Fruit fly (Drosophila melanogaster) whole organism, embryonic: ENCODE results near the gene Agpat4.
A peak's percentile ranks its signal among the peaks of the same experiment; 100 is the strongest.

Source experiments
- Atf-2 ChIP-seq: fragments of 200-800 bp; sonication (Bioruptor generic); optimal IDR thresholded peaks from 2 replicates; lab custom pipeline; 2016; ENCODE audit warnings: missing biosample characterization, missing genetic modification characterization
- Bgb ChIP-seq: fragments of 200-800 bp; sonication (Bioruptor generic); IDR thresholded peaks from 2 replicates; pipeline ENCODE4 v1.3.6; 2022; ENCODE audit warnings: missing biosample characterization, missing genetic modification characterization; ENCODE audit not compliant: partially characterized antibody
- Blimp-1 ChIP-seq: fragments of 200-800 bp; sonication (Bioruptor generic); optimal IDR thresholded peaks from 3 replicates; lab custom pipeline; 2018; ENCODE audit warnings: missing biosample characterization, missing genetic modification characterization, mild to moderate bottlenecking, moderate library complexity, missing genetic modification reagents
- CG10565 ChIP-seq: fragments of 200-800 bp; sonication (Bioruptor generic); optimal IDR thresholded peaks from 3 replicates; lab custom pipeline; 2016; ENCODE audit warnings: missing biosample characterization, mild to moderate bottlenecking, missing genetic modification characterization
- CG10979 ChIP-seq: fragments of 200-800 bp; sonication (Bioruptor generic); optimal IDR thresholded peaks from 2 replicates; lab custom pipeline; 2018; ENCODE audit warnings: missing biosample characterization, mild to moderate bottlenecking, missing genetic modification characterization, moderate library complexity
- CG12659 ChIP-seq: fragments of 200-800 bp; sonication (Bioruptor generic); optimal IDR thresholded peaks from 3 replicates; lab custom pipeline; 2017; ENCODE audit warnings: mild to moderate bottlenecking, missing biosample characterization, missing genetic modification reagents, missing genetic modification characterization
- CG13287 ChIP-seq: fragments of 200-800 bp; sonication (Bioruptor generic); IDR thresholded peaks from 2 replicates; pipeline ENCODE4 v1.3.6; 2022; ENCODE audit warnings: missing biosample characterization, missing genetic modification characterization; ENCODE audit not compliant: partially characterized antibody
- CG13624 ChIP-seq: fragments of 200-800 bp; sonication (Bioruptor generic); optimal IDR thresholded peaks from 2 replicates; lab custom pipeline; 2016; ENCODE audit warnings: missing biosample characterization, missing genetic modification characterization
- CG14710 ChIP-seq: fragments of 200-800 bp; sonication (Bioruptor generic); optimal IDR thresholded peaks from 3 replicates; lab custom pipeline; 2019; ENCODE audit warnings: missing biosample characterization, mild to moderate bottlenecking, missing genetic modification characterization, moderate library complexity
- CG1603 ChIP-seq: fragments of 200-800 bp; sonication (Bioruptor generic); optimal IDR thresholded peaks from 2 replicates; lab custom pipeline; 2019; ENCODE audit warnings: missing biosample characterization, mild to moderate bottlenecking, missing genetic modification characterization, moderate library complexity
- CG2678 ChIP-seq: fragments of 200-800 bp; sonication (Bioruptor generic); optimal IDR thresholded peaks from 3 replicates; lab custom pipeline; 2019; ENCODE audit warnings: missing biosample characterization, mild to moderate bottlenecking, missing genetic modification characterization, moderate library complexity
- CG31365 ChIP-seq: fragments of 200-800 bp; sonication (Bioruptor generic); optimal IDR thresholded peaks from 2 replicates; lab custom pipeline; 2018; ENCODE audit warnings: missing biosample characterization, mild to moderate bottlenecking, missing genetic modification characterization
- CG3163 ChIP-seq: fragments of 200-800 bp; sonication (Bioruptor generic); optimal IDR thresholded peaks from 3 replicates; lab custom pipeline; 2016; ENCODE audit warnings: missing biosample characterization, missing genetic modification characterization
- CG3995 ChIP-seq: fragments of 200-800 bp; sonication (Bioruptor generic); optimal IDR thresholded peaks from 3 replicates; lab custom pipeline; 2016; ENCODE audit warnings: missing biosample characterization, missing genetic modification characterization
- CG43689 ChIP-seq: fragments of 200-800 bp; sonication (Bioruptor generic); IDR thresholded peaks from 2 replicates; pipeline ENCODE4 v1.3.6; 2022; ENCODE audit warnings: missing biosample characterization, missing genetic modification characterization
- CG4617 ChIP-seq: fragments of 200-800 bp; sonication (Bioruptor generic); optimal IDR thresholded peaks from 3 replicates; lab custom pipeline; 2016; ENCODE audit warnings: missing biosample characterization, missing genetic modification characterization, borderline replicate concordance
- CG4854 ChIP-seq: fragments of 200-800 bp; sonication (Bioruptor generic); optimal IDR thresholded peaks from 2 replicates; lab custom pipeline; 2016; ENCODE audit warnings: missing biosample characterization, missing genetic modification characterization, inconsistent platforms
- CG5953 ChIP-seq: fragments of 200-800 bp; sonication (Bioruptor generic); IDR thresholded peaks from 2 replicates; pipeline ENCODE4 v1.3.6; 2022; ENCODE audit warnings: missing biosample characterization, missing genetic modification characterization
- CG6175 ChIP-seq: fragments of 200-800 bp; sonication (Bioruptor generic); IDR thresholded peaks from 3 replicates; pipeline ENCODE4 v1.3.6; 2022; ENCODE audit warnings: missing biosample characterization, missing genetic modification characterization
- CG6272 ChIP-seq: fragments of 200-800 bp; sonication (Bioruptor generic); IDR thresholded peaks from 2 replicates; pipeline ENCODE4 v1.3.6; 2022; ENCODE audit warnings: missing biosample characterization, missing genetic modification characterization
- CG6765 ChIP-seq: fragments of 200-800 bp; sonication (Bioruptor generic); optimal IDR thresholded peaks from 3 replicates; lab custom pipeline; 2017; ENCODE audit warnings: missing biosample characterization, mild to moderate bottlenecking, missing genetic modification characterization
- CG7786 ChIP-seq: fragments of 200-800 bp; sonication (Bioruptor generic); optimal IDR thresholded peaks from 2 replicates; lab custom pipeline; 2016; ENCODE audit warnings: missing biosample characterization, missing genetic modification characterization
- CG7839 ChIP-seq: fragments of 200-800 bp; sonication (Bioruptor generic); optimal IDR thresholded peaks from 3 replicates; lab custom pipeline; 2018; ENCODE audit warnings: missing biosample characterization, mild to moderate bottlenecking, missing genetic modification characterization, moderate library complexity
- CG7928 ChIP-seq: fragments of 200-800 bp; sonication (Bioruptor generic); optimal IDR thresholded peaks from 2 replicates; lab custom pipeline; 2017; ENCODE audit warnings: missing biosample characterization, mild to moderate bottlenecking, missing genetic modification characterization
- CG9727 ChIP-seq: fragments of 200-800 bp; sonication (Bioruptor generic); optimal IDR thresholded peaks from 3 replicates; lab custom pipeline; 2017; ENCODE audit warnings: missing biosample characterization, mild to moderate bottlenecking, missing genetic modification characterization
- Gsc ChIP-seq: fragments of 200-800 bp; sonication (Bioruptor generic); IDR thresholded peaks from 2 replicates; pipeline ENCODE4 v1.3.6; 2022; ENCODE audit warnings: missing biosample characterization, missing genetic modification characterization
- H15 ChIP-seq: fragments of 200-800 bp; sonication (Bioruptor generic); IDR thresholded peaks from 3 replicates; pipeline ENCODE4 v1.3.6; 2022; ENCODE audit warnings: missing biosample characterization, missing genetic modification characterization
- HLH4C ChIP-seq: fragments of 200-800 bp; sonication (Bioruptor generic); IDR thresholded peaks from 3 replicates; pipeline ENCODE4 v1.3.6; 2022; ENCODE audit warnings: missing biosample characterization, missing genetic modification characterization; ENCODE audit not compliant: partially characterized antibody
- Hr3 ChIP-seq: fragments of 200-800 bp; sonication (Bioruptor generic); optimal IDR thresholded peaks from 3 replicates; lab custom pipeline; 2016; ENCODE audit warnings: missing biosample characterization, missing genetic modification characterization
- Hsf ChIP-seq: fragments of 200-800 bp; sonication (Bioruptor generic); optimal IDR thresholded peaks from 3 replicates; lab custom pipeline; 2016; ENCODE audit warnings: missing biosample characterization, missing genetic modification characterization
- Mad ChIP-seq: fragments of 200-800 bp; sonication (Bioruptor generic); optimal IDR thresholded peaks from 2 replicates; lab custom pipeline; 2016; ENCODE audit warnings: missing biosample characterization, missing genetic modification characterization
- NFAT ChIP-seq: fragments of 200-800 bp; sonication (Bioruptor generic); IDR thresholded peaks from 2 replicates; pipeline ENCODE4 v1.3.6; 2022; ENCODE audit warnings: missing biosample characterization, missing genetic modification characterization
- Sox100B ChIP-seq: fragments of 200-800 bp; sonication (Bioruptor generic); optimal IDR thresholded peaks from 3 replicates; lab custom pipeline; 2018; ENCODE audit warnings: missing biosample characterization, mild to moderate bottlenecking, missing genetic modification characterization
- Spps ChIP-seq: fragments of 200-800 bp; sonication (Bioruptor generic); optimal IDR thresholded peaks from 2 replicates; lab custom pipeline; 2018; ENCODE audit warnings: missing biosample characterization, mild to moderate bottlenecking, missing genetic modification characterization
- ap ChIP-seq: fragments of 200-800 bp; sonication (Bioruptor generic); IDR thresholded peaks from 2 replicates; pipeline ENCODE4 v1.3.6; 2022; ENCODE audit warnings: missing biosample characterization, missing genetic modification characterization
- cg ChIP-seq: fragments of 200-800 bp; sonication (Bioruptor generic); optimal IDR thresholded peaks from 3 replicates; lab custom pipeline; 2019; ENCODE audit warnings: missing biosample characterization, mild to moderate bottlenecking, missing genetic modification characterization, moderate library complexity
- dimm ChIP-seq: fragments of 200-800 bp; sonication (Bioruptor generic); IDR thresholded peaks from 2 replicates; pipeline ENCODE4 v1.3.6; 2022; ENCODE audit warnings: missing biosample characterization, missing genetic modification characterization
- gsb ChIP-seq: fragments of 200-800 bp; sonication (Bioruptor generic); IDR thresholded peaks from 2 replicates; pipeline ENCODE4 v1.3.6; 2022; ENCODE audit warnings: missing biosample characterization, missing genetic modification characterization
- jumu ChIP-seq: fragments of 200-800 bp; sonication (Bioruptor generic); optimal IDR thresholded peaks from 3 replicates; lab custom pipeline; 2016; ENCODE audit warnings: missing biosample characterization, missing genetic modification characterization
- kni ChIP-seq: fragments of 200-800 bp; sonication (Bioruptor generic); optimal IDR thresholded peaks from 3 replicates; lab custom pipeline; 2017; ENCODE audit warnings: mild to moderate bottlenecking, missing biosample characterization, missing genetic modification reagents, missing genetic modification characterization
- pum ChIP-seq: fragments of 200-800 bp; sonication (Bioruptor generic); optimal IDR thresholded peaks from 2 replicates; lab custom pipeline; 2016; ENCODE audit warnings: missing biosample characterization, missing genetic modification characterization
- schlank ChIP-seq: fragments of 200-800 bp; sonication (Bioruptor generic); optimal IDR thresholded peaks from 2 replicates; lab custom pipeline; 2018; ENCODE audit warnings: missing biosample characterization, mild to moderate bottlenecking, missing genetic modification characterization
- sd ChIP-seq: fragments of 200-800 bp; sonication (Bioruptor generic); optimal IDR thresholded peaks from 3 replicates; lab custom pipeline; 2018; ENCODE audit warnings: missing biosample characterization, mild to moderate bottlenecking, missing genetic modification characterization, moderate library complexity
- sim ChIP-seq: fragments of 200-800 bp; sonication (Bioruptor generic); IDR thresholded peaks from 2 replicates; pipeline ENCODE4 v1.3.6; 2022; ENCODE audit warnings: missing biosample characterization, missing genetic modification characterization
- sima ChIP-seq: fragments of 200-800 bp; sonication (Bioruptor generic); optimal IDR thresholded peaks from 2 replicates; lab custom pipeline; 2016; ENCODE audit warnings: missing biosample characterization, missing genetic modification characterization
- slou ChIP-seq: fragments of 200-800 bp; sonication (Bioruptor generic); optimal IDR thresholded peaks from 3 replicates; lab custom pipeline; 2016; ENCODE audit warnings: missing biosample characterization, missing genetic modification characterization
- sob ChIP-seq: fragments of 200-800 bp; sonication (Bioruptor generic); IDR thresholded peaks from 2 replicates; pipeline ENCODE4 v1.3.6; 2022; ENCODE audit warnings: missing biosample characterization, missing genetic modification characterization
- tap ChIP-seq: fragments of 200-800 bp; optimal IDR thresholded peaks from 3 replicates; lab custom pipeline; 2019; ENCODE audit warnings: missing biosample characterization, mild to moderate bottlenecking, missing genetic modification characterization, moderate library complexity
- trem ChIP-seq: fragments of 200-800 bp; optimal IDR thresholded peaks from 3 replicates; lab custom pipeline; 2019; ENCODE audit warnings: missing biosample characterization, mild to moderate bottlenecking, missing genetic modification characterization, moderate library complexity
- vnd ChIP-seq: fragments of 200-800 bp; sonication (Bioruptor generic); IDR thresholded peaks from 3 replicates; pipeline ENCODE4 v1.3.6; 2022; ENCODE audit warnings: missing biosample characterization, missing genetic modification characterization; ENCODE audit not compliant: partially characterized antibody
- wor ChIP-seq: fragments of 200-800 bp; sonication (Bioruptor generic); IDR thresholded peaks from 2 replicates; pipeline ENCODE4 v1.3.6; 2022; ENCODE audit warnings: missing biosample characterization, missing genetic modification characterization
- zen2 ChIP-seq: fragments of 200-800 bp; sonication (Bioruptor generic); IDR thresholded peaks from 3 replicates; pipeline ENCODE4 v1.3.6; 2022; ENCODE audit warnings: missing biosample characterization, missing genetic modification characterization; ENCODE audit not compliant: partially characterized antibody

Gene Agpat4

DNA sequence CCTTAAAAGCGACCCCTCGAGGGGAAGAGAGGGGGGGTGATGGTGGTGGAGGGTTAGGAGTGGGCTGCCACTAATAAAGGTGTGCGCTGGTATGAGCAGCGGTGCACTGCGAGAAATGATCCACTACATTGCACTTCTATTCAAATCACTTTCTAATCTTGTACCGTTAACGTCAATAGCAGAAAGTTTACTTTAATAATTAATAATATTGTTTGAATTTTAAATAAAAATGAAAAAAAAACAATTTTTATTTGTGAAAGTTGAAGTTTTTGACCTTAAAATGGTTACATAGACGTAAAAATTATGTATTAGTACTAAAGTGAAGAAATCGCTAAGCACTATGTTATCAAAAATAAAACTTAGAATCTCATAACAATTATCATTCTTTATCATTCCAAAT lies 11.5 kb upstream of the Agpat4 start (continued):
- TF ChIP-seq CG7928 (GFP tag; lab: Kevin White, UChicago), result no peak
- TF ChIP-seq CG10979, result peak; percentile 37
- TF ChIP-seq CG6765 (GFP tag; lab: Kevin White, UChicago), result no peak
- no peak for TF ChIP-seq CG4617
- TF ChIP-seq dimm (GFP tag; lab: Robert Waterston, UW), result no peak
- no peak for TF ChIP-seq Mad
- no peak for TF ChIP-seq CG1603
- TF ChIP-seq Gsc (GFP tag; lab: Robert Waterston, UW), result no peak
- no peak for TF ChIP-seq CG10565 (GFP tag; lab: Kevin White, UChicago)
- TF ChIP-seq CG3995 (GFP tag; lab: Kevin White, UChicago), result no peak
- no peak for TF ChIP-seq CG5953
- no peak for TF ChIP-seq kni (GFP tag; lab: Kevin White, UChicago)
- TF ChIP-seq CG6175 (GFP tag; lab: Robert Waterston, UW), result no peak
- TF ChIP-seq sd, result no peak
- no peak for TF ChIP-seq wor
- no peak for TF ChIP-seq HLH4C
- no peak for TF ChIP-seq CG6272 (GFP tag; lab: Robert Waterston, UW)
- TF ChIP-seq H15 (GFP tag; lab: Robert Waterston, UW), result no peak
- no peak for TF ChIP-seq sim
- no peak for TF ChIP-seq CG13287 (GFP tag; lab: Robert Waterston, UW)
- TF ChIP-seq zen2, result no peak
- TF ChIP-seq CG31365 (tag; lab: Kevin White, UChicago), result no peak
- peak; percentile 40 for TF ChIP-seq CG7839
- TF ChIP-seq CG9727, result peak; percentile 30
- no peak for TF ChIP-seq Hsf
- no peak for TF ChIP-seq tap (tag; lab: Kevin White, UChicago)
- TF ChIP-seq CG12659 (GFP tag; lab: Kevin White, UChicago), result peak; percentile 9
- TF ChIP-seq schlank (tag; lab: Kevin White, UChicago), result no peak
- TF ChIP-seq CG4854 (GFP tag; lab: Kevin White, UChicago), result no peak
- TF ChIP-seq NFAT (GFP tag; lab: Robert Waterston, UW), result no peak
- TF ChIP-seq jumu (GFP tag; lab: Kevin White, UChicago), result no peak
- no peak for TF ChIP-seq cg (GFP tag; lab: Kevin White, UChicago)
- TF ChIP-seq Atf-2, result no peak
- TF ChIP-seq CG43689 (GFP tag; lab: Robert Waterston, UW), result no peak
- no peak for TF ChIP-seq CG3163 (GFP tag; lab: Kevin White, UChicago)
- TF ChIP-seq Blimp-1, result peak; percentile 5
- TF ChIP-seq Hr3 (GFP tag; lab: Kevin White, UChicago), result no peak
- no peak for TF ChIP-seq CG13624 (GFP tag; lab: Kevin White, UChicago)
- TF ChIP-seq CG14710 (tag; lab: Kevin White, UChicago), result peak; percentile 8
- no peak for TF ChIP-seq ap (GFP tag; lab: Robert Waterston, UW)
- no peak for TF ChIP-seq slou (GFP tag; lab: Kevin White, UChicago)
- TF ChIP-seq vnd, result no peak
- TF ChIP-seq sob (GFP tag; lab: Robert Waterston, UW), result no peak
- TF ChIP-seq CG2678, result peak; percentile 62
- TF ChIP-seq pum (GFP tag; lab: Kevin White, UChicago), result no peak
- TF ChIP-seq sima (GFP tag; lab: Kevin White, UChicago), result no peak
- TF ChIP-seq Sox100B (GFP tag; lab: Kevin White, UChicago), result peak; percentile 29
- TF ChIP-seq gsb (GFP tag; lab: Robert Waterston, UW), result no peak
- TF ChIP-seq Spps, result no peak
- no peak for TF ChIP-seq CG7786 (GFP tag; lab: Kevin White, UChicago)
- TF ChIP-seq trem (tag; lab: Kevin White, UChicago), result peak; percentile 10
- TF ChIP-seq Bgb (GFP tag; lab: Robert Waterston, UW), result no peak
